Worm (Caenorhabditis elegans): ENCODE results near the gene M04C3.2.
A peak's percentile ranks its signal among the peaks of the same experiment; 100 is the strongest.

The M04C3.2 gene

DNA sequence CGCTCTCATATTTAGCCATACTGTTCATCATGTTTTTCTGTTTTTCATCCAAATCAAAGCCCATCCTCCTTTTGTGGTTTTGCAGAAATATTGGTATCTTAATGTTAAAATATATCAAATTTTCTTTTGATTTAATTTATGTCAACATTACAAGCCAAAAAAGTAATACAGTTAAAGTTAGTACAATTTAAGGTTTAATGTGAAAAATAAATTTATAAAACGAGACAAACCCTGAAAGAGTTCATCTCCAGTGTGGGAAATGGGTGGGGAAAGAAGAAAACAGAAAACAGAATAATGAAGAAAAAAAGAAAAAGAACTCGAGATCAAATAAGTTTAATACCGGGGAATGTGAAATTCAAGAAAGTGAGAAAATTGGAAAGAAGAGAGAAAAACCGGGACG lies at the start of gene M04C3.2:
Gene M04C3.2, minus strand, starts transcription at position 101 of the 400 bp plus-strand sequence.
- no peak for TF ChIP-seq D1046.2 (GFP tag; IDR thresholded peaks at IDR 0.05)
- TF ChIP-seq pha-4 (GFP tag; IDR thresholded peaks at IDR 0.05): no peak
- no peak for TF ChIP-seq pha-4 (tag; optimal IDR thresholded peaks at IDR 0.05)
- no peak for TF ChIP-seq dpl-1 (GFP tag; optimal IDR thresholded peaks at IDR 0.05)
- no peak for TF ChIP-seq nhr-42 (GFP tag; IDR thresholded peaks at IDR 0.05)
- TF ChIP-seq unc-39 (tag; optimal IDR thresholded peaks at IDR 0.05): no peak
- TF ChIP-seq spr-3 (GFP tag; optimal IDR thresholded peaks at IDR 0.05): no peak
- TF ChIP-seq hlh-30 (tag; optimal IDR thresholded peaks at IDR 0.05; ENCODE audit: insufficient read depth): no peak
- TF ChIP-seq mep-1 (tag; optimal IDR thresholded peaks at IDR 0.05): no peak
- no peak for TF ChIP-seq lin-1 (GFP tag; IDR thresholded peaks at IDR 0.05)
- TF ChIP-seq ceh-82 (tag; optimal IDR thresholded peaks at IDR 0.05): no peak

- TF ChIP-seq aha-1 (tag) (peak; percentile 2), dve-1 (tag; optimal IDR thresholded peaks at IDR 0.05; ENCODE audit: insufficient read depth) (no peak)
Measured at ce11 chrV:19497087-19497486, 48.4 kb upstream of the M04C3.2 start.

DNA sequence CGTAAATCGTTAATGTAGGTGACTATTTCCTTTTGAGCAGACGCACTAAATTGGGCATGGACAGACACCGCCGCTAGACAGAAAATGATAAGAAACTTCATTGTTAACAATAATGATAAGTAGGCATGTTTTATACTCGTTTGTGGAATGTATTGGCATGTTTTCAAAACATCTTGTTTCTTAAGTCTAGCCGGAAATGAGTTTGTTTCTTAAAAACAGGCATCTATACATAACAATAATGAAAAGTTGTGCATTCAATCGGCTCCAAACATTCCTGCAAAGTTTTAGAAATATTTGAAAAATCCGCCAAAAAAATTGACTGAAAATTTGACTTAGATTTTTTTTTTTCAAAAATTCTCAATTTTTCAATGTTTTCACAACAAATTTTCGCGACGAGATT lies 46.9 kb upstream of the M04C3.2 start, which contains the start of gene scl-21:
Gene scl-21, minus strand, starts transcription at position 101 of the 400 bp plus-strand sequence.
- TF ChIP-seq ama-1 (optimal IDR thresholded peaks at IDR 0.05): no peak
- no peak for TF ChIP-seq dmd-6 (GFP tag; IDR thresholded peaks at IDR 0.05)
- no peak for TF ChIP-seq lim-7 (GFP tag; IDR thresholded peaks at IDR 0.05)
- no peak for TF ChIP-seq fkh-10 (GFP tag; optimal IDR thresholded peaks at IDR 0.05)
- TF ChIP-seq mes-2 (tag; optimal IDR thresholded peaks at IDR 0.05; ENCODE audit: poor library complexity, severe bottlenecking): no peak
- TF ChIP-seq saeg-2 (GFP tag; IDR thresholded peaks at IDR 0.05): no peak
- no peak for TF ChIP-seq ztf-7 (tag; optimal IDR thresholded peaks at IDR 0.05)
- TF ChIP-seq T20F7.1 (GFP tag; optimal IDR thresholded peaks at IDR 0.05): no peak
- no peak for TF ChIP-seq ceh-82 (tag; optimal IDR thresholded peaks at IDR 0.05)
- TF ChIP-seq nhr-77 (tag; optimal IDR thresholded peaks at IDR 0.05): no peak
- TF ChIP-seq F49E8.2 (tag; optimal IDR thresholded peaks at IDR 0.05; ENCODE audit: borderline replicate concordance): no peak
- no peak for TF ChIP-seq lir-3 (tag; optimal IDR thresholded peaks at IDR 0.05)
- no peak for TF ChIP-seq zfp-3 (GFP tag; conservative IDR thresholded peaks at IDR 0.05)
- no peak for TF ChIP-seq Y5F2A.4 (GFP tag; optimal IDR thresholded peaks at IDR 0.05)
- no peak for TF ChIP-seq hlh-11 (tag; optimal IDR thresholded peaks at IDR 0.05)

- TF ChIP-seq set-16 (GFP tag; IDR thresholded peaks at IDR 0.05): peak; percentile 89
- no peak for TF ChIP-seq ceh-20 (GFP tag; IDR thresholded peaks at IDR 0.05)
- TF ChIP-seq snpc-1.2 (GFP tag; IDR thresholded peaks at IDR 0.05): 0 out of 2 replicates have a peak, but pooled peaks have one; percentile 20
Measured at ce11 chrV:19495145-19495544, 46.4 kb upstream of the M04C3.2 start.

ce11 chrV:19491302-19491701 lies 42.6 kb upstream of the M04C3.2 start, which contains the start of gene Y43F8B.29:
Gene Y43F8B.29 (plus strand): TSS chrV:19491602.
- TF ChIP-seq tag-97 (GFP tag; IDR thresholded peaks at IDR 0.05) (no peak), madf-5 (GFP tag; IDR thresholded peaks at IDR 0.05) (no peak), aha-1 (tag) (no peak), pqm-1 (tag; optimal IDR thresholded peaks at IDR 0.05) (no peak), ztf-11 (tag; optimal IDR thresholded peaks at IDR 0.05) (no peak), mep-1 (tag; optimal IDR thresholded peaks at IDR 0.05) (no peak), hlh-11 (tag; optimal IDR thresholded peaks at IDR 0.05) (no peak), arid-1 (GFP tag; conservative IDR thresholded peaks at IDR 0.05) (no peak), nhr-48 (tag; optimal IDR thresholded peaks at IDR 0.05) (no peak), spr-3 (GFP tag; optimal IDR thresholded peaks at IDR 0.05) (no peak), hif-1 (tag; optimal IDR thresholded peaks at IDR 0.05) (no peak), F44E2.7 (GFP tag; IDR thresholded peaks at IDR 0.05) (no peak), skn-1 (tag; optimal IDR thresholded peaks at IDR 0.05) (no peak)
